Fruit fly (Drosophila melanogaster) whole organism: ENCODE results near the gene CG15772.

Experiments
- CG8478 ChIP-seq: fragments of >200 bp; optimal IDR thresholded peaks from 2 replicates; lab custom pipeline; 2018; ENCODE audit warnings: inconsistent platforms
- Dll ChIP-seq: fragments of >200 bp; optimal IDR thresholded peaks from 2 replicates; lab custom pipeline; 2017
- EcR ChIP-seq, 2 experiments: fragments of >200 bp; optimal IDR thresholded peaks; 2 replicates each; lab custom pipeline; 2017; ENCODE audit warnings: missing biosample characterization in 2 of 2, missing genetic modification characterization in 2 of 2, missing genetic modification reagents in 2 of 2
- pan ChIP-seq: fragments of >200 bp; optimal IDR thresholded peaks from 2 replicates; lab custom pipeline; 2017
- psq ChIP-seq: fragments of >200 bp; optimal IDR thresholded peaks from 2 replicates; lab custom pipeline; 2017
- usp ChIP-seq: fragments of >200 bp; optimal IDR thresholded peaks from 2 replicates; lab custom pipeline; 2017; ENCODE audit warnings: missing biosample characterization, missing genetic modification characterization, mixed read lengths

Gene CG15772

dm6 chrX:5783260-5784040 is 31.4 kb downstream of the CG15772 start:
- TF ChIP-seq CG8478 (lab: Kevin White, UChicago) = no peak
- no peak for TF ChIP-seq pan

dm6 chrX:5786559-5786958 is 34.5 kb downstream of the CG15772 start:
- TF ChIP-seq usp (GFP tag; lab: Kevin White, UChicago) = no peak
- TF ChIP-seq psq (lab: Kevin White, UChicago) = no peak
- TF ChIP-seq EcR (GFP tag; optimal IDR thresholded peaks at IDR 0.05; lab: Kevin White, UChicago) = no peak
- TF ChIP-seq CG8478 (lab: Kevin White, UChicago) = no peak
- TF ChIP-seq Dll = no peak
- TF ChIP-seq pan = no peak

dm6 chrX:5789187-5789586 is 37.1 kb downstream of the CG15772 start, which contains the start of gene CG15767:
Gene CG15767 (plus strand): TSS chrX:5789487.
- TF ChIP-seq EcR (GFP tag; optimal IDR thresholded peaks at IDR 0.05; lab: Kevin White, UChicago) = no peak
- no peak for TF ChIP-seq CG8478 (lab: Kevin White, UChicago)
- no peak for TF ChIP-seq pan
- TF ChIP-seq usp (GFP tag; lab: Kevin White, UChicago) = no peak
- TF ChIP-seq psq (lab: Kevin White, UChicago) = no peak
- no peak for TF ChIP-seq Dll

dm6 chrX:5791840-5792239 is 39.8 kb downstream of the CG15772 start, which contains the start of gene CG12239:
Gene CG12239 (plus strand): TSS chrX:5792140.
- TF ChIP-seq pan (no peak), EcR (GFP tag; optimal IDR thresholded peaks at IDR 0.05; lab: Kevin White, UChicago) (no peak), usp (GFP tag; lab: Kevin White, UChicago) (no peak), Dll (no peak), psq (lab: Kevin White, UChicago) (no peak), CG8478 (lab: Kevin White, UChicago) (no peak)

- no peak for TF ChIP-seq usp (GFP tag; lab: Kevin White, UChicago)
- TF ChIP-seq psq (lab: Kevin White, UChicago) = no peak
- no peak for TF ChIP-seq CG8478 (lab: Kevin White, UChicago)
- TF ChIP-seq EcR (GFP tag; optimal IDR thresholded peaks at IDR 0.05; lab: Kevin White, UChicago) = no peak
- TF ChIP-seq Dll = no peak
- no peak for TF ChIP-seq pan
Measured at dm6 chrX:5800634-5801033, 48.6 kb downstream of the CG15772 start.
